Worm (Caenorhabditis elegans) whole organism, L2 larva: ENCODE measurements around the gene prp-21.

Source experiments
- ama-1 ChIP-seq: fragments of 150-350 bp; optimal IDR thresholded peaks from 2 replicates; lab custom pipeline; 2018; ENCODE audit warnings: inconsistent platforms
- ceh-82 ChIP-seq: fragments of 150-350 bp; optimal IDR thresholded peaks from 2 replicates; lab custom pipeline; 2014; ENCODE audit warnings: missing biosample characterization, missing genetic modification characterization
- egl-27 ChIP-seq: sonication (generic microtip); optimal IDR thresholded peaks from 3 replicates; lab custom pipeline; 2017; ENCODE audit warnings: missing biosample characterization, missing genetic modification reagents, missing genetic modification characterization
- elt-3 ChIP-seq: sonication (generic microtip); optimal IDR thresholded peaks from 2 replicates; lab custom pipeline; 2017; ENCODE audit warnings: missing biosample characterization, missing genetic modification characterization
- mdl-1 ChIP-seq, 2 experiments: fragments of 150-350 bp in 1 of 2; sonication (generic microtip) in 1 of 2; optimal IDR thresholded peaks; 2 replicates each; lab custom pipeline; 2017; ENCODE audit warnings: missing biosample characterization in 2 of 2, missing genetic modification characterization in 2 of 2
- nhr-11 ChIP-seq: fragments of 150-350 bp; optimal IDR thresholded peaks from 2 replicates; lab custom pipeline; 2014; ENCODE audit warnings: missing biosample characterization, missing genetic modification characterization
- nhr-237 ChIP-seq: fragments of 150-350 bp; optimal IDR thresholded peaks from 2 replicates; lab custom pipeline; 2014; ENCODE audit warnings: missing biosample characterization, missing genetic modification characterization
- nhr-25 ChIP-seq: fragments of 150-350 bp; sonication (generic microtip); optimal IDR thresholded peaks from 3 replicates; lab custom pipeline; 2014; ENCODE audit warnings: missing biosample characterization, missing genetic modification characterization
- snpc-4 ChIP-seq: fragments of 150-350 bp; optimal IDR thresholded peaks from 2 replicates; lab custom pipeline; 2014; ENCODE audit warnings: missing biosample characterization, missing genetic modification characterization
- unc-39 ChIP-seq: fragments of 150-350 bp; optimal IDR thresholded peaks from 2 replicates; lab custom pipeline; 2014; ENCODE audit warnings: missing biosample characterization, missing genetic modification characterization
- unc-62 ChIP-seq: fragments of 150-350 bp; optimal IDR thresholded peaks from 2 replicates; lab custom pipeline; 2014; ENCODE audit warnings: missing biosample characterization, missing genetic modification reagents, missing genetic modification characterization
- zag-1 ChIP-seq: fragments of 150-350 bp; optimal IDR thresholded peaks from 2 replicates; lab custom pipeline; 2014; ENCODE audit warnings: missing biosample characterization, missing genetic modification characterization

- no peak for TF ChIP-seq unc-62
- no peak for TF ChIP-seq elt-3 (tag; lab: Kevin White, UChicago)
- TF ChIP-seq nhr-11 (tag; lab: Kevin White, UChicago): no peak
- TF ChIP-seq nhr-25 (tag; lab: Kevin White, UChicago): no peak
- no peak for TF ChIP-seq ama-1
- TF ChIP-seq egl-27 (tag; lab: Kevin White, UChicago): no peak
- TF ChIP-seq ceh-82 (tag; lab: Kevin White, UChicago): no peak
- TF ChIP-seq snpc-4 (tag; lab: Kevin White, UChicago): no peak
- TF ChIP-seq mdl-1 (tag; optimal IDR thresholded peaks at IDR 0.05; lab: Kevin White, UChicago): no peak
- no peak for TF ChIP-seq zag-1 (tag; lab: Kevin White, UChicago)
- TF ChIP-seq nhr-237 (tag; lab: Kevin White, UChicago): no peak
- no peak for TF ChIP-seq unc-39 (tag; lab: Kevin White, UChicago)
Measured at ce11 chrII:515765-516164, 31.1 kb downstream of the prp-21 start, which contains the start of gene mab-9.
